Worm (Caenorhabditis elegans) whole organism, L2 larva: ENCODE data around the gene ZC449.5.

Experiments used
- C34F6.9 ChIP-seq: fragments of 150-350 bp; optimal IDR thresholded peaks from 2 replicates; lab custom pipeline; 2014; ENCODE audit warnings: missing biosample characterization, missing genetic modification characterization
- F13H6.1 ChIP-seq: sonication (generic microtip); optimal IDR thresholded peaks from 2 replicates; lab custom pipeline; 2016; ENCODE audit warnings: missing genetic modification characterization, missing compliant biosample characterization
- Y55F3AM.14 ChIP-seq: fragments of 200-800 bp; sonication (Bioruptor generic); optimal IDR thresholded peaks from 2 replicates; lab custom pipeline; 2018; ENCODE audit warnings: mild to moderate bottlenecking, missing genetic modification characterization, missing compliant biosample characterization
- ZK546.5 ChIP-seq: sonication (generic microtip); optimal IDR thresholded peaks from 2 replicates; lab custom pipeline; 2017; ENCODE audit warnings: missing biosample characterization, missing genetic modification characterization
- alr-1 ChIP-seq: fragments of 150-350 bp; optimal IDR thresholded peaks from 2 replicates; lab custom pipeline; 2014; ENCODE audit warnings: missing biosample characterization, missing genetic modification characterization
- ama-1 ChIP-seq: fragments of 150-350 bp; optimal IDR thresholded peaks from 2 replicates; lab custom pipeline; 2018; ENCODE audit warnings: inconsistent platforms
- ceh-16 ChIP-seq: fragments of 150-350 bp; optimal IDR thresholded peaks from 2 replicates; lab custom pipeline; 2014; ENCODE audit warnings: missing biosample characterization, missing genetic modification characterization
- ceh-82 ChIP-seq: fragments of 150-350 bp; optimal IDR thresholded peaks from 2 replicates; lab custom pipeline; 2014; ENCODE audit warnings: missing biosample characterization, missing genetic modification characterization
- crh-2 ChIP-seq: sonication (generic microtip); optimal IDR thresholded peaks from 2 replicates; lab custom pipeline; 2017; ENCODE audit warnings: missing biosample characterization, missing genetic modification characterization
- dmd-4 ChIP-seq: sonication (generic microtip); optimal IDR thresholded peaks from 2 replicates; lab custom pipeline; 2017; ENCODE audit warnings: missing biosample characterization, missing genetic modification characterization
- egl-27 ChIP-seq: sonication (generic microtip); optimal IDR thresholded peaks from 3 replicates; lab custom pipeline; 2017; ENCODE audit warnings: missing biosample characterization, missing genetic modification reagents, missing genetic modification characterization
- fos-1 ChIP-seq: fragments of 150-350 bp; optimal IDR thresholded peaks from 2 replicates; lab custom pipeline; 2014; ENCODE audit warnings: missing biosample characterization, missing genetic modification characterization
- gmeb-1 ChIP-seq: fragments of 150-350 bp; optimal IDR thresholded peaks from 2 replicates; lab custom pipeline; 2014; ENCODE audit warnings: missing biosample characterization, missing genetic modification characterization
- lin-11 ChIP-seq: fragments of 150-350 bp; sonication (generic microtip); optimal IDR thresholded peaks from 2 replicates; lab custom pipeline; 2014; ENCODE audit warnings: missing biosample characterization, missing genetic modification characterization, inconsistent platforms, mixed read lengths
- lin-13 ChIP-seq: fragments of 150-350 bp; optimal IDR thresholded peaks from 2 replicates; lab custom pipeline; 2014; ENCODE audit warnings: missing biosample characterization, missing genetic modification reagents, missing genetic modification characterization
- lin-39 ChIP-seq: fragments of 150-350 bp; optimal IDR thresholded peaks from 2 replicates; lab custom pipeline; 2014; ENCODE audit warnings: missing biosample characterization, missing genetic modification reagents, missing genetic modification characterization
- lsy-2 ChIP-seq, 2 experiments: fragments of 150-350 bp in 1 of 2; sonication (generic microtip) in 1 of 2; optimal IDR thresholded peaks; 2 replicates each; lab custom pipeline; 2014 to 2017; ENCODE audit warnings: missing biosample characterization in 2 of 2, missing genetic modification characterization in 2 of 2
- mbf-1 ChIP-seq: sonication (generic microtip); optimal IDR thresholded peaks from 2 replicates; lab custom pipeline; 2017; ENCODE audit warnings: missing biosample characterization, missing genetic modification characterization
- mdl-1 ChIP-seq, 2 experiments: fragments of 150-350 bp in 1 of 2; sonication (generic microtip) in 1 of 2; optimal IDR thresholded peaks; 2 replicates each; lab custom pipeline; 2017; ENCODE audit warnings: missing biosample characterization in 2 of 2, missing genetic modification characterization in 2 of 2
- nhr-10 ChIP-seq: sonication (generic microtip); optimal IDR thresholded peaks from 2 replicates; lab custom pipeline; 2017; ENCODE audit warnings: missing biosample characterization, missing genetic modification characterization
- nhr-12 ChIP-seq: fragments of 150-350 bp; optimal IDR thresholded peaks from 2 replicates; lab custom pipeline; 2014; ENCODE audit warnings: missing biosample characterization, missing genetic modification characterization
- nhr-129 ChIP-seq: fragments of 150-350 bp; optimal IDR thresholded peaks from 2 replicates; lab custom pipeline; 2014; ENCODE audit warnings: missing biosample characterization, missing genetic modification characterization
- nhr-21 ChIP-seq: fragments of 150-350 bp; optimal IDR thresholded peaks from 2 replicates; lab custom pipeline; 2014; ENCODE audit warnings: missing biosample characterization, missing genetic modification characterization
- nhr-77 ChIP-seq: fragments of 150-350 bp; optimal IDR thresholded peaks from 2 replicates; lab custom pipeline; 2014; ENCODE audit warnings: missing biosample characterization, missing genetic modification characterization
- sem-4 ChIP-seq: fragments of 150-350 bp; optimal IDR thresholded peaks from 2 replicates; lab custom pipeline; 2014; ENCODE audit warnings: missing biosample characterization, missing genetic modification reagents, missing genetic modification characterization
- sma-3 ChIP-seq: sonication (generic microtip); optimal IDR thresholded peaks from 2 replicates; lab custom pipeline; 2016; ENCODE audit warnings: missing genetic modification reagents, missing genetic modification characterization, missing compliant biosample characterization
- sma-9 ChIP-seq, 2 experiments: fragments of 150-350 bp in 1 of 2; sonication (generic microtip) in 1 of 2; optimal IDR thresholded peaks; 2 replicates each; lab custom pipeline; 2014 to 2016; ENCODE audit warnings: missing genetic modification characterization in 2 of 2, mild to moderate bottlenecking in 1 of 2, missing biosample characterization in 1 of 2, missing compliant biosample characterization in 1 of 2, missing genetic modification reagents in 1 of 2, moderate library complexity in 1 of 2
- snpc-4 ChIP-seq: fragments of 150-350 bp; optimal IDR thresholded peaks from 2 replicates; lab custom pipeline; 2014; ENCODE audit warnings: missing biosample characterization, missing genetic modification characterization
- unc-39 ChIP-seq: fragments of 150-350 bp; optimal IDR thresholded peaks from 2 replicates; lab custom pipeline; 2014; ENCODE audit warnings: missing biosample characterization, missing genetic modification characterization
- unc-55 ChIP-seq: fragments of 150-350 bp; sonication (generic microtip); optimal IDR thresholded peaks from 3 replicates; lab custom pipeline; 2014; ENCODE audit warnings: missing biosample characterization, missing genetic modification reagents, missing genetic modification characterization
- unc-62 ChIP-seq: fragments of 150-350 bp; optimal IDR thresholded peaks from 2 replicates; lab custom pipeline; 2014; ENCODE audit warnings: missing biosample characterization, missing genetic modification reagents, missing genetic modification characterization
- zag-1 ChIP-seq: fragments of 150-350 bp; optimal IDR thresholded peaks from 2 replicates; lab custom pipeline; 2014; ENCODE audit warnings: missing biosample characterization, missing genetic modification characterization
- ztf-1 ChIP-seq: fragments of 200-800 bp; sonication (Bioruptor generic); conservative IDR thresholded peaks from 2 replicates; pipeline ENCODE4 v1.3.6; 2022; ENCODE audit warnings: missing genetic modification characterization, missing compliant biosample characterization
- ztf-4 ChIP-seq: fragments of 150-350 bp; optimal IDR thresholded peaks from 2 replicates; lab custom pipeline; 2014; ENCODE audit warnings: missing biosample characterization, missing genetic modification characterization

ZC449.5 gene

ce11 chrX:5020996-5021395, 16.6 kb downstream of the ZC449.5 start, which contains the start of gene ZC449.2:
TSS of gene ZC449.2 (plus strand) at chrX:5021285.
- TF ChIP-seq ceh-16 (tag; lab: Kevin White, UChicago) (no peak), ztf-1 (GFP tag; lab: Robert Waterston, UW) (no peak), C34F6.9 (no peak), nhr-10 (tag; lab: Kevin White, UChicago) (no peak), F13H6.1 (tag; lab: Kevin White, UChicago) (no peak)

- TF ChIP-seq crh-2 (peak; percentile 51), lsy-2 (tag; optimal IDR thresholded peaks at IDR 0.05; lab: Kevin White, UChicago) (peak in 1 of 2 experiments; percentile 27), snpc-4 (no peak), gmeb-1 (tag; lab: Kevin White, UChicago) (peak; percentile 0), unc-39 (no peak), nhr-129 (tag; lab: Kevin White, UChicago) (peak; percentile 72), unc-55 (peak; percentile 75), sma-9 (GFP tag; optimal IDR thresholded peaks at IDR 0.05; lab: Kevin White, UChicago) (peak; percentile 20), sma-9 (tag; optimal IDR thresholded peaks at IDR 0.05; lab: Kevin White, UChicago) (no peak), fos-1 (peak; percentile 70), C34F6.9 (peak; percentile 56), lin-13 (GFP tag; lab: Kevin White, UChicago) (peak; percentile 18), nhr-10 (tag; lab: Kevin White, UChicago) (no peak)
Observed at ce11 chrX:5018062-5018653, 19.4 kb downstream of the ZC449.5 start.

ce11 chrX:5017591-5017990, 20.0 kb downstream of the ZC449.5 start, which contains the start of gene sek-3:
TSS of gene sek-3 (plus strand) at chrX:5017891.
- TF ChIP-seq mbf-1 (tag; lab: Kevin White, UChicago) (no peak), nhr-12 (no peak), Y55F3AM.14 (GFP tag; lab: Kevin White, UChicago) (no peak), alr-1 (no peak), sma-9 (GFP tag; optimal IDR thresholded peaks at IDR 0.05; lab: Kevin White, UChicago) (no peak), sma-9 (tag; optimal IDR thresholded peaks at IDR 0.05; lab: Kevin White, UChicago) (no peak), F13H6.1 (tag; lab: Kevin White, UChicago) (no peak), fos-1 (no peak), nhr-77 (tag; lab: Kevin White, UChicago) (no peak), ceh-82 (tag; lab: Kevin White, UChicago) (no peak), ZK546.5 (no peak), nhr-21 (tag; lab: Kevin White, UChicago) (no peak), zag-1 (tag; lab: Kevin White, UChicago) (no peak), unc-39 (no peak), egl-27 (tag; lab: Kevin White, UChicago) (no peak), crh-2 (no peak), C34F6.9 (no peak), snpc-4 (no peak), lin-39 (no peak), ztf-4 (tag; lab: Kevin White, UChicago) (no peak), sma-3 (GFP tag; lab: Kevin White, UChicago) (no peak)

- no peak for TF ChIP-seq ama-1 (lab: Kevin White, UChicago)
- no peak for TF ChIP-seq egl-27 (tag; lab: Kevin White, UChicago)
- TF ChIP-seq, all 48 proteins: peak for 0
Observed at ce11 chrX:5015775-5016174, 21.8 kb downstream of the ZC449.5 start, which contains the start of gene ZC449.8. TSS of gene ZC449.8 (plus strand) at chrX:5016075.

ce11 chrX:5013826-5014225, 23.7 kb downstream of the ZC449.5 start, which contains the start of gene ZC449.7:
TSS of gene ZC449.7 (plus strand) at chrX:5014074.
- TF ChIP-seq lin-11 (tag; lab: Kevin White, UChicago) (no peak), nhr-12 (no peak), sem-4 (tag; lab: Kevin White, UChicago) (no peak), dmd-4 (tag; lab: Kevin White, UChicago) (no peak), unc-62 (no peak), alr-1 (no peak), mdl-1 (tag; optimal IDR thresholded peaks at IDR 0.05; lab: Kevin White, UChicago) (no peak), lsy-2 (tag; optimal IDR thresholded peaks at IDR 0.05; lab: Kevin White, UChicago) (no peak)
